Worm (Caenorhabditis elegans) whole organism, early embryonic: ENCODE measurements around the gene C56A3.5.

Experiments
- B0310.2 ChIP-seq: sonication (generic microtip); optimal IDR thresholded peaks from 2 replicates; lab custom pipeline; 2016; ENCODE audit warnings: mild to moderate bottlenecking, missing genetic modification characterization, missing compliant biosample characterization
- F13C5.2 ChIP-seq: sonication (generic microtip); optimal IDR thresholded peaks from 2 replicates; lab custom pipeline; 2017; ENCODE audit warnings: mild to moderate bottlenecking, missing genetic modification characterization, inconsistent platforms, missing compliant biosample characterization
- aly-1 ChIP-seq: sonication (generic microtip); optimal IDR thresholded peaks from 2 replicates; lab custom pipeline; 2016; ENCODE audit warnings: missing genetic modification characterization, missing compliant biosample characterization
- ama-1 ChIP-seq: fragments of 150-350 bp; optimal IDR thresholded peaks from 2 replicates; lab custom pipeline; 2014
- ceh-13 ChIP-seq: fragments of 200-800 bp; sonication (Bioruptor generic); optimal IDR thresholded peaks from 2 replicates; lab custom pipeline; 2018; ENCODE audit warnings: mild to moderate bottlenecking, missing genetic modification characterization, missing compliant biosample characterization
- ceh-36 ChIP-seq: sonication (generic microtip); optimal IDR thresholded peaks from 2 replicates; lab custom pipeline; 2016; ENCODE audit warnings: missing genetic modification characterization, inconsistent platforms, missing compliant biosample characterization
- ets-7 ChIP-seq: sonication (generic microtip); optimal IDR thresholded peaks from 2 replicates; lab custom pipeline; 2016; ENCODE audit warnings: missing genotype, missing genetic modification characterization, missing compliant biosample characterization
- flt-1 ChIP-seq: fragments of 200-800 bp; sonication (Bioruptor generic); IDR thresholded peaks from 2 replicates; pipeline ENCODE4 v1.3.6; 2022; ENCODE audit warnings: missing genetic modification characterization, missing compliant biosample characterization
- hmbx-1 ChIP-seq: sonication (generic microtip); optimal IDR thresholded peaks from 2 replicates; lab custom pipeline; 2016; ENCODE audit warnings: mild to moderate bottlenecking, missing genetic modification characterization, missing compliant biosample characterization
- hmg-4 ChIP-seq: fragments of 200-800 bp; sonication (Bioruptor generic); optimal IDR thresholded peaks from 2 replicates; lab custom pipeline; 2018; ENCODE audit warnings: mild to moderate bottlenecking, missing genetic modification characterization, missing compliant biosample characterization
- hnd-1 ChIP-seq: sonication (generic microtip); optimal IDR thresholded peaks from 2 replicates; lab custom pipeline; 2016; ENCODE audit warnings: missing genetic modification characterization, missing compliant biosample characterization
- pes-1 ChIP-seq: fragments of 200-800 bp; sonication (Bioruptor generic); IDR thresholded peaks from 2 replicates; pipeline ENCODE4 v1.3.6; 2022; ENCODE audit warnings: missing genetic modification reagents, missing genetic modification characterization, missing compliant biosample characterization
- scrt-1 ChIP-seq: fragments of 200-800 bp; sonication (Bioruptor generic); IDR thresholded peaks from 2 replicates; pipeline ENCODE4 v1.3.6; 2022; ENCODE audit warnings: missing genetic modification characterization, missing compliant biosample characterization
- sea-1 ChIP-seq: fragments of 200-800 bp; sonication (Bioruptor generic); conservative IDR thresholded peaks from 2 replicates; pipeline ENCODE4 v1.3.6; 2022; ENCODE audit warnings: missing genetic modification characterization, missing compliant biosample characterization
- tbx-11 ChIP-seq: fragments of 200-800 bp; sonication (Bioruptor generic); IDR thresholded peaks from 2 replicates; pipeline ENCODE4 v1.3.6; 2022; ENCODE audit warnings: missing genetic modification characterization, missing compliant biosample characterization
- tbx-37 ChIP-seq: fragments of 200-800 bp; sonication (Bioruptor generic); conservative IDR thresholded peaks from 2 replicates; pipeline ENCODE4 v1.3.6; 2022; ENCODE audit warnings: missing genetic modification reagents, missing genetic modification characterization, missing compliant biosample characterization
- tra-4 ChIP-seq: sonication (generic microtip); optimal IDR thresholded peaks from 2 replicates; lab custom pipeline; 2017; ENCODE audit warnings: missing genetic modification characterization, missing compliant biosample characterization

C56A3.5 gene

ce11 chrV:13565197-13565596, 13.4 kb downstream of the C56A3.5 start:
- no peak for TF ChIP-seq tbx-11
- TF ChIP-seq ceh-13 (GFP tag; lab: Kevin White, UChicago): no peak
- TF ChIP-seq scrt-1 (GFP tag; lab: Robert Waterston, UW): no peak
- TF ChIP-seq sea-1 (GFP tag; lab: Robert Waterston, UW): no peak
- TF ChIP-seq aly-1 (tag; lab: Kevin White, UChicago): no peak
- no peak for TF ChIP-seq hnd-1
- no peak for TF ChIP-seq tbx-37 (GFP tag; lab: Robert Waterston, UW)
- no peak for TF ChIP-seq ets-7 (tag; lab: Kevin White, UChicago)
- no peak for TF ChIP-seq B0310.2 (tag; lab: Kevin White, UChicago)
- no peak for TF ChIP-seq hmg-4 (GFP tag; lab: Kevin White, UChicago)
- TF ChIP-seq ama-1 (lab: Kevin White, UChicago): no peak
- no peak for TF ChIP-seq tra-4 (tag; lab: Kevin White, UChicago)
- TF ChIP-seq ceh-36 (tag; lab: Kevin White, UChicago): no peak
- TF ChIP-seq F13C5.2 (tag; lab: Kevin White, UChicago): no peak
- no peak for TF ChIP-seq flt-1 (GFP tag; lab: Robert Waterston, UW)
- no peak for TF ChIP-seq pes-1 (GFP tag; lab: Robert Waterston, UW)
- no peak for TF ChIP-seq hmbx-1 (tag; lab: Kevin White, UChicago)

DNA sequence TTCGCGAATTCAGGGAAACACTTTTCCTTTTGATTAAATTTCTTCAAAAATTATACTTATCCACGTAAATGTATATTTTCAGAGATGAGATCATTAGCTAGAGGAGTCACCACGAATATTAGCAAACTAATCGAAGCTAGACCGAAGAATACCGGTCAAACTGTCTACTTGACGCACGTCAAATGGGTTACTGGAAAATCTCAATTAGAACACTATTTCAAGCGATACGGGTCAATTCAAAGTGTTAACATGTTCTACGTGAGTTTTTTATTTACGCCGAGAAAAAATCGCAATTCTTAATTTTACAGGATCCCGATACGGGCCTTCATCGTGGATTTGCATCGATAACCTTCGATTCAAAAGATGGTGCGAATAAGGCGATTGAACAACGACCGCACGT, 14.0 kb downstream of the C56A3.5 start, which contains the start of gene slrp-1:
TSS of gene slrp-1 (plus strand) at position 83 of the 400 bp plus-strand sequence.
- no peak for TF ChIP-seq ceh-13 (GFP tag; lab: Kevin White, UChicago)
- no peak for TF ChIP-seq scrt-1 (GFP tag; lab: Robert Waterston, UW)
- TF ChIP-seq hnd-1: no peak

DNA sequence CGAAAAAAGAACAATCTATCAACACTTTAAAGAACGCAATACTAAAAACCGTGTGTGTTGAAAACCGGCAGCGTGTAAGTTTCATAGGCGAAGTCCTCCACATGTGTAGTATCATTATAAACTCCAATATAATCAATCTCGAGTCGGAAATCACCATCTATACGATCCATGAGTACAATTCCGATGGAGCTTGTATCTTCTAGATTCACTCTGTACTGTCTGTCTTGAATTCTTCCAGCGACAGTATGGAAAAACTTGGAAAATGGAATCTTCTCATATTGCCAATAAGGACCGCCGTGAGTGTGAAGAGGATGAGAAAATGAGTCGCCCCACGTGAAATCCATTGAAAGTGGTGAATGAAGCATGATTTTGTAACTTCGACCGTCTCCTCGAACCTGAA, 15.2 kb downstream of the C56A3.5 start:
- TF ChIP-seq aly-1 (tag; lab: Kevin White, UChicago) (no peak), F13C5.2 (tag; lab: Kevin White, UChicago) (no peak), tbx-11 (no peak), ama-1 (lab: Kevin White, UChicago) (no peak), tra-4 (tag; lab: Kevin White, UChicago) (no peak), ceh-13 (GFP tag; lab: Kevin White, UChicago) (no peak), hnd-1 (no peak), ets-7 (tag; lab: Kevin White, UChicago) (no peak), hmg-4 (GFP tag; lab: Kevin White, UChicago) (no peak), B0310.2 (tag; lab: Kevin White, UChicago) (no peak), ceh-36 (tag; lab: Kevin White, UChicago) (no peak), pes-1 (GFP tag; lab: Robert Waterston, UW) (no peak), tbx-37 (GFP tag; lab: Robert Waterston, UW) (no peak), sea-1 (GFP tag; lab: Robert Waterston, UW) (no peak), flt-1 (GFP tag; lab: Robert Waterston, UW) (no peak), hmbx-1 (tag; lab: Kevin White, UChicago) (no peak)

DNA sequence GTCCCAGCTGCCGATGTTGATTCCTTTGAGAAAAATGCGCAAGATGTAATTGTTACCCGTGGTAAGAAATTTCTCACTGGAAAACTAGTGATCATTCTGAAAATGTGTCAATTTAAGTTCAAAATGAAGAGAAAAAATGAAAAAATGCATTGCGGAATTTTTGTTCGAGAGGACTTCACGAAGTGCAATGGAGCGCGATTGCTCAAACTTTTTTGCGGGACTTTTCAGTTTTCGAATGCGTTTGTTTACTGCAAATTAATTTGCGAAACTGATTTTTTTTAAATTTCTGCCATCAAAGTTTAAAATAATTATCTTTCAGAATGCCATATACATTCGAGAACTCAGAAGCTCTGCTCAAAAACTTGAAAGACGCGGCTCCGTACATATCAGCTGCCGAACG, 16.8 kb downstream of the C56A3.5 start, which contains the start of the genes nuaf-1 and bir-2:
TSS of gene nuaf-1 (minus strand) at position 98 of the 400 bp plus-strand sequence.
TSS of gene bir-2 (plus strand) at position 318 of the 400 bp plus-strand sequence.
- no peak for TF ChIP-seq aly-1 (tag; lab: Kevin White, UChicago)
- no peak for TF ChIP-seq ets-7 (tag; lab: Kevin White, UChicago)
- no peak for TF ChIP-seq scrt-1 (GFP tag; lab: Robert Waterston, UW)
- no peak for TF ChIP-seq ceh-36 (tag; lab: Kevin White, UChicago)
- TF ChIP-seq flt-1 (GFP tag; lab: Robert Waterston, UW): no peak
- no peak for TF ChIP-seq hmbx-1 (tag; lab: Kevin White, UChicago)
- TF ChIP-seq ama-1 (lab: Kevin White, UChicago): no peak
- TF ChIP-seq tra-4 (tag; lab: Kevin White, UChicago): no peak
- no peak for TF ChIP-seq hnd-1

- TF ChIP-seq flt-1 (GFP tag; lab: Robert Waterston, UW) (no peak), scrt-1 (GFP tag; lab: Robert Waterston, UW) (no peak)
Observed at ce11 chrV:13571714-13572258, 20.0 kb downstream of the C56A3.5 start, which contains the start of gene C50B8.4. Gene C50B8.4 (plus strand): TSS chrV:13572012.

DNA sequence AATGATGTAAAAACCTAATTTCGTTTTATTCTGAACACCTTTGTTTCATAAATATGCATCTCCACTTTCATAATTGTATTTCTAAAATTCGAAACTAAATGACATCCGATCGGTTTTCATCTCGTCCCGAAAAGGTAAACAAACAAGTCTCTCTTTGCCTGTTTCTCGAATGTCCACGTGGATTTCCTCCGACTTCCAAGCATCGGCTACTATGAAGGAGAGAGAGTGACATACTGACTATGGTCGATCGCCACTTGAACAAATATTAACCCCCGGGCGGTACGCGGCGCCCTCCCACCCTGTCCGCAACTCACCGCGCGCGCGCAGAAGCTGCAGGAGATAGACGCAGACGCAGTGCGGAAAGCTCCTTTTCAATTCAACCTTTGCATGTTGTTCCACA, 24.1 kb downstream of the C56A3.5 start:
- TF ChIP-seq scrt-1 (GFP tag; lab: Robert Waterston, UW) (no peak), ama-1 (lab: Kevin White, UChicago) (no peak), tra-4 (tag; lab: Kevin White, UChicago) (no peak), tbx-37 (GFP tag; lab: Robert Waterston, UW) (no peak), ceh-36 (tag; lab: Kevin White, UChicago) (no peak), F13C5.2 (tag; lab: Kevin White, UChicago) (no peak), hmg-4 (GFP tag; lab: Kevin White, UChicago) (no peak), sea-1 (GFP tag; lab: Robert Waterston, UW) (no peak), hmbx-1 (tag; lab: Kevin White, UChicago) (no peak), flt-1 (GFP tag; lab: Robert Waterston, UW) (no peak), ceh-13 (GFP tag; lab: Kevin White, UChicago) (no peak), aly-1 (tag; lab: Kevin White, UChicago) (no peak), ets-7 (tag; lab: Kevin White, UChicago) (no peak), hnd-1 (no peak), pes-1 (GFP tag; lab: Robert Waterston, UW) (no peak), tbx-11 (no peak), B0310.2 (tag; lab: Kevin White, UChicago) (no peak)

DNA sequence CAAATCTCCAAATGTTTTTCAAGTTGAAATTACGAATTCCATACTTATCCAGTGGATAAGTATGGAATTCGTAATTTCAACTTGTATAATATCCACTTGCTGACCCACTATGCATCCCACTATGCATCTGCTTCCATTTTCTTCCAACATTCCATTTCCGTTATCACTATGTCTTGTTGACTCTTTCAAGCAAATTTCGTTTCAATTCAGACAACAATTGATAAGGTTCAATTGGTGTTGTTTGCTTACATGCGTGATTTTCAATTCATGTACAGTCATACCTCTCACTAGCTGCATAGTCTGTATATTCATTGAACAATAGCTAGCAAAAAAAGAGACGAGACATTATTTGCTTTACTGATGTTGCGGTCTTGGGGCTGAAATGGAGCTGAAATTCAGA, 25.1 kb downstream of the C56A3.5 start:
- TF ChIP-seq ceh-13 (GFP tag; lab: Kevin White, UChicago) (no peak), aly-1 (tag; lab: Kevin White, UChicago) (no peak), sea-1 (GFP tag; lab: Robert Waterston, UW) (no peak), tbx-11 (no peak)
